Worm (Caenorhabditis elegans): ENCODE measurements around the gene Y37H2A.13.

- TF ChIP-seq hmbx-1 (tag; optimal IDR thresholded peaks at IDR 0.05) (no peak), ama-1 (optimal IDR thresholded peaks at IDR 0.05) (no peak), hnd-1 (tag; optimal IDR thresholded peaks at IDR 0.05) (no peak), B0310.2 (tag; optimal IDR thresholded peaks at IDR 0.05) (no peak), tbx-37 (GFP tag; conservative IDR thresholded peaks at IDR 0.05) (no peak), ets-7 (tag; optimal IDR thresholded peaks at IDR 0.05) (no peak)
Observed at ce11 chrV:18157707-18158106, 15.1 kb downstream of the Y37H2A.13 start, which contains the start of gene clec-48.
